Fruit fly (Drosophila melanogaster) ovary, adult (tissue): Measurements from ENCODE around the gene Cpr65Az.

Source experiments
- CG17801 ChIP-seq: fragments of 200-800 bp; optimal IDR thresholded peaks from 2 replicates; lab custom pipeline; 2019; ENCODE audit warnings: missing biosample characterization, mild to moderate bottlenecking, missing genetic modification characterization, moderate library complexity; ENCODE audit not compliant: partially characterized antibody

The Cpr65Az gene

DNA sequence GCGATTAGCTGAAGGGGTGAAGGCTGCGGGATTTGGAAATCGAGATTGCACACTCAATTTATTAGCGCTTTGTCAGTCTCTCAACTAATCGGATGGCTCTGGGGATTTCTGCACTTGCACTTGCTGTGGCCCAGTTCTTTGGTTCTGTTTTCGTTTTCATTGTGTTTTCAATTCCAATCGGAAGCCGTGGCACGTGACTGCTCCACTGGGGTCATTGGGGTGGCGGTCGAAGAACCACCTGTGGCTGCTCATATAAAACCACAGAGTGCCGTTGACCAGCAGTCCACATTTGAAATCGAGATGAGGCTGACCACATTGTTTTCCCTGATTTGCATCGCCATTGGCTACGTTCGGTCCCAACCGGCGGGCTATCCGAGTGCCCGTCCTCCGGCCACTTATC, at the start of gene Cpr65Az:
Gene Cpr65Az (plus strand): TSS at position 301 of the 400 bp plus-strand sequence.
- no peak for TF ChIP-seq CG17801 (GFP tag; lab: Kevin White, UChicago)

DNA sequence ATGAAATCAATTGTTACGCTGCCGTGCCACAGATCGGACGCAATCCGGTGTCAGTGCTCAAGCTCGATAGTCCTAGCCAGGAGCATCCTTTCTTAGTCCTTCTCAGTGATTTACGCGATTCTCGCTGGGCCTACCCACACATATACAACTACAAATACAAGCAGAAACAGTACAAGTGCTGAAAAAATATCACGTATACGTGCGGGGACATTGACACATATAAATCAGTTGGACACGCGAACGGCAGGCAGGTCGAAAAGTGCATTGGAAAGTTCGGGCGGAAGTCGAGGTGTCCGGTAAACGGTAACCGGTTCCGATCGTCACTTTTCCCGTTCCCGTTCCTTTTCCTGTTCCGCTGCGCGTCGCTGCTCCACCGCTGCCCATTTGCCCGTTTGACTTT, 49.2 kb upstream of the Cpr65Az start:
- TF ChIP-seq CG17801 (GFP tag; lab: Kevin White, UChicago) = no peak

dm6 chr3L:6115505-6115904, 45.1 kb upstream of the Cpr65Az start:
- no peak for TF ChIP-seq CG17801 (GFP tag; lab: Kevin White, UChicago)

DNA sequence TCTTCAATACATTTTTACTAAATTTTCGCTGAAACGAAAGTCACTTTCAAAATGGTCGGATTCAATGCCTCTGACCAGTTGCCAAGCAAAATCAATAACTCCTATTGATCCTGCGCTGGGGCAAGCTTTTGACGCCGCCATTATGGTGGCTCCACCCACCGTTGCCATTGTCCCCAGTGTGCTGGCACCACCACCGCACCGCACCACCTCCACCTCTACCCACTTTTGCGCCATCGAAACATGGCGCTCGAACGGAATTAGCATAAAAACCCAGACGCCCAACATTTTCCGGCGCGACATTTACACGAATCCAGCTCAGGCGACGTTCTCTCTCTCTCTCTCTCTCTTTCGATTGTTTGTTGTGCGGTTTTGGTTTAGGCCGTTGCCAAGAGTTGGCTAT, 43.7 kb upstream of the Cpr65Az start:
- no peak for TF ChIP-seq CG17801 (GFP tag; lab: Kevin White, UChicago)

dm6 chr3L:6124616-6125408, 35.8 kb upstream of the Cpr65Az start:
- no peak for TF ChIP-seq CG17801 (GFP tag; lab: Kevin White, UChicago)

- no peak for TF ChIP-seq CG17801 (GFP tag; lab: Kevin White, UChicago)
Measured at dm6 chr3L:6125409-6125689, 35.3 kb upstream of the Cpr65Az start.

dm6 chr3L:6129591-6129990, 31.0 kb upstream of the Cpr65Az start:
- TF ChIP-seq CG17801 (GFP tag; lab: Kevin White, UChicago) = no peak

DNA sequence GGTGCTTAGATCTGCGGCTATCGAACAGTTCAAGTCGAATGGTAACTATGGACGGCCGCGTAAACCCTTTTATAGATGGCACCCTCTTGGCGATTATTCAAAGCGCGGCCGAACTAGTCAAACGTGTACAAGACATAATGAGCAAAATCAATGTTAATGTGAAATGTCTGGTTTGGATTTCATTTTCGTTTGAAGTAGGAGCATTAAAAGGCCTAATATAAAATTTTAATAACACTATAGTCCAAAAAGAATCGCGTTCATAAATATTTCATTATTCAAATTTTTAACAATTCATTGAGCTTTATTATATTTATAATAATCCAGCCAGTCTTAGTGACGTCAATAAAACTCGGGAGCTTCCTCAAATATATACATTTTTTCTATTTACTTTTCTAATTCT, 29.7 kb upstream of the Cpr65Az start, which contains the start of gene Lcp65Ag3:
Gene Lcp65Ag3 (minus strand): TSS at position 46 of the 400 bp plus-strand sequence.
- no peak for TF ChIP-seq CG17801 (GFP tag; lab: Kevin White, UChicago)

DNA sequence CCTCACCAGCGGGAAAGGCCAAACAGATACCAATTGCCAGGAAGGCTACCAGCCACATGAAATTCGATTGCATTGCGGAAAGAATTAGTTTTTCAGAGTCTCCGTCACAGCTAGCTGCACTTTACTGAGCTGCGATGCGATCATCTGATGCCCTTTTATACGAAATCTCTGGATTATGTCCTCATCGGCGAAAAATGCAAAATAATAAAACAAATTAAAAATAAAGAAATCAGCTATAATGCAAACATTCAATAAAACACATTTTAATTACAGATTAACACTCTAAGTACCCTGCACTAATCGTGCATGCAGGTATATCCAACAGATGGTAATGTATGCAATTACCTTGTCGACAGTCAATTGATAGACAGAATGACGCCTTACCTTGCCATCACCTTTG, 28.6 kb upstream of the Cpr65Az start, which contains the start of gene Cpr65Au:
Gene Cpr65Au (minus strand): TSS at position 101 of the 400 bp plus-strand sequence.
- TF ChIP-seq CG17801 (GFP tag; lab: Kevin White, UChicago) = no peak

- no peak for TF ChIP-seq CG17801 (GFP tag; lab: Kevin White, UChicago)
Measured at dm6 chr3L:6133546-6133945, 27.1 kb upstream of the Cpr65Az start, which contains the start of gene Lcp65Ag2. Gene Lcp65Ag2 (minus strand): TSS chr3L:6133593.

DNA sequence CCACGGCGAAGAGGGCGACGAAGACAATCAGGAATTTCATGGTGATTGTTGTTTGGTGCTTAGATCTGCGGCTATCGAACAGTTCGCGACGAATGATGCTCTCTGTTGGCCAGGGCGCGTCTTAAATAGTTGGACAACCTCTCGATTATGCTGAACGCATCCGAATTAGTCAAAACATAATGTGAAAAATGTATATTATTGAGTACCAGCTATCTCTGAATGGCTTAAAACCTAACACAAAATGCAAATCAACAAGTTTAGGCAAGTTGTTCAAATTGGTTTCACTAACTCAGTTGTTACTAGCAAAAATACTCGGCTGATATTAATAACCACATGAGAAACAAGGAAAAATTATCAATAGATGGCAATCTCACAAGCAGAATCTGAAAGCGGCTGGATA, 25.4 kb upstream of the Cpr65Az start, which contains the start of gene Lcp65Ag1:
Gene Lcp65Ag1 (minus strand): TSS at position 101 of the 400 bp plus-strand sequence.
- no peak for TF ChIP-seq CG17801 (GFP tag; lab: Kevin White, UChicago)

DNA sequence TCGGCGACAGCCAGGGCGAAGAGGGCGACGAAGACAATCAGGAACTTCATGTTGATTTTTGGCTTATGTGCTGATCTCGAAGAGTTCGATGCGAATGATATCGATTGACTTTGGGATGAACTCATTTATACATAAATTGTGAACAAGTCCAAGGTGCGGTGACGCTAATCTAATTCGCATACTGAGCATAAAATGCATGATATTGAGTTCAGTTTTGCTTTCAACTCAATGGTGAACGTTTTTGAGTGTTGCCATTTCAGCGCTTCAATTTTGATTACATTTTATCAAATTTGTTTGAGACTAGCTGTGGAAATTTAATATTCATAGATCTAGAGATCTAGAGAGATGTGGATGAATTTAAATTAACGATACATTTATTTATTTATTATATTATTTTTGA, 23.9 kb upstream of the Cpr65Az start, which contains the start of gene Lcp65Af:
Gene Lcp65Af (minus strand): TSS at position 101 of the 400 bp plus-strand sequence.
- no peak for TF ChIP-seq CG17801 (GFP tag; lab: Kevin White, UChicago)

DNA sequence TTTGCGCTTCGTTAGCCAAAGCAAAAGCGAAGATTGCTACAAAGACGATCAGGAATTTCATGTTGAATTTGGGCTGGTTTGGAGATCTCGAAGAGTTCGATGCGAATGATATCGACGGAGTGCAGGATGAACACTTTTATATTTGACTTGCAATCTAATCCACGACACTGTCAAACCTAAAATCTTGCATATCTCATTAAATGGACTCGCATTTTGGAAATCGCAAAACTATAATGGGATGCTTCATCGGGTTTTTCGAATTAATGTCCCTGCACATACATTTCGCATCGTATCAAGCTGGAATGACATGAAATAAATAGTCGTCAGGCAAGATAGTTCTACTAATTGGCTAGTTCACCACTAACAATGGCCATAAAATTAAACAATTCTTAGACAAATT, 22.6 kb upstream of the Cpr65Az start, which contains the start of gene Lcp65Ae:
Gene Lcp65Ae (minus strand): TSS at position 101 of the 400 bp plus-strand sequence.
- TF ChIP-seq CG17801 (GFP tag; lab: Kevin White, UChicago) = no peak

dm6 chr3L:6138586-6138985, 22.0 kb upstream of the Cpr65Az start:
- TF ChIP-seq CG17801 (GFP tag; lab: Kevin White, UChicago) = no peak

- TF ChIP-seq CG17801 (GFP tag; lab: Kevin White, UChicago) = no peak
Measured at dm6 chr3L:6139924-6140574, 20.6 kb upstream of the Cpr65Az start, which contains the start of gene Cpr65Av. Gene Cpr65Av (minus strand): TSS chr3L:6139974.
